Worm (Caenorhabditis elegans): Measurements from ENCODE around the gene osm-12.
A peak's percentile ranks its signal among the peaks of the same experiment; 100 is the strongest.

Gene osm-12

ce11 chrIII:12157576-12157975, 44.8 kb downstream of the osm-12 start:
- TF ChIP-seq ZK546.5 (tag; optimal IDR thresholded peaks at IDR 0.05) (no peak), lsy-2 (tag; optimal IDR thresholded peaks at IDR 0.05) (no peak), lin-1 (GFP tag; IDR thresholded peaks at IDR 0.05) (no peak), ceh-20 (GFP tag; IDR thresholded peaks at IDR 0.05) (no peak), attf-4 (tag; optimal IDR thresholded peaks at IDR 0.05) (no peak), nhr-76 (tag; optimal IDR thresholded peaks at IDR 0.05) (no peak), daf-12 (tag; optimal IDR thresholded peaks at IDR 0.05) (no peak), fos-1 (tag; optimal IDR thresholded peaks at IDR 0.05) (no peak), spr-1 (tag; optimal IDR thresholded peaks at IDR 0.05) (no peak), duxl-1 (tag; optimal IDR thresholded peaks at IDR 0.05; ENCODE audit: poor library complexity) (no peak), skn-1 (tag; optimal IDR thresholded peaks at IDR 0.05) (no peak), ceh-32 (tag; optimal IDR thresholded peaks at IDR 0.05; ENCODE audit: poor library complexity) (no peak), lin-15B (tag; optimal IDR thresholded peaks at IDR 0.05) (no peak)

- TF ChIP-seq nhr-10 (tag; optimal IDR thresholded peaks at IDR 0.05) (no peak), lin-38 (GFP tag; IDR thresholded peaks at IDR 0.05) (0 out of 2 replicates have a peak, but pooled peaks have one; percentile 9)
Observed at ce11 chrIII:12156582-12156981, 45.8 kb downstream of the osm-12 start.

DNA sequence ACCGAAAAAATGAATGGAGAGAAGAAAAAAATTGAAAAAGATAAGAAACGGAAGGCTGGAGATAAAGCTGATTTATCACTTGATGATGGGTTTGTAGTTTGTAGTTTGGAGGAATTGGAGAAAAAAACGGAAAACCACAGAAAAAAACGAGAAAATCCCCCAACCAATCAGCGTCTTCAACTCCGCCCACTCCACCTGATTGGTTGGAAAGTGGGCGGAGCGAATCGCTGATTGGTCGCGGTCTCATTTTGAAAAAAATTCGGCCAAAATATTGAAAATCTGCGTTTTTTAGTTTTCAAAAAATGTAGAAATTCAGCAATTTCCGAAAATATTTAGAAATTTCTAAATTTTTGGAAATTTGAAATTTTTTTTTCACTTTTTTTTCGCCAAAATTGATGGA, 46.6 kb downstream of the osm-12 start:
- TF ChIP-seq lsy-2 (tag; optimal IDR thresholded peaks at IDR 0.05), result no peak
- TF ChIP-seq zfp-3 (GFP tag; conservative IDR thresholded peaks at IDR 0.05), result no peak
- TF ChIP-seq hlh-11 (tag; optimal IDR thresholded peaks at IDR 0.05), result no peak
- no peak for TF ChIP-seq dmd-6 (GFP tag; IDR thresholded peaks at IDR 0.05)
- no peak for TF ChIP-seq ctbp-1 (GFP tag; IDR thresholded peaks at IDR 0.05)
- TF ChIP-seq ceh-32 (tag; optimal IDR thresholded peaks at IDR 0.05; ENCODE audit: poor library complexity), result no peak
- no peak for TF ChIP-seq nhr-28 (tag; optimal IDR thresholded peaks at IDR 0.05)
- no peak for TF ChIP-seq cey-2 (tag; optimal IDR thresholded peaks at IDR 0.05; ENCODE audit: borderline replicate concordance, insufficient read depth)
- no peak for TF ChIP-seq Y48G9A.11 (GFP tag; IDR thresholded peaks at IDR 0.05)
- TF ChIP-seq pha-4 (GFP tag; IDR thresholded peaks at IDR 0.05), result no peak
- TF ChIP-seq pha-4 (tag; optimal IDR thresholded peaks at IDR 0.05), result no peak
- no peak for TF ChIP-seq Y75B8A.6 (GFP tag; IDR thresholded peaks at IDR 0.05)
- TF ChIP-seq tra-1 (GFP tag; IDR thresholded peaks at IDR 0.05), result no peak
- TF ChIP-seq lin-1 (GFP tag; IDR thresholded peaks at IDR 0.05), result no peak
- no peak for TF ChIP-seq zag-1 (tag; optimal IDR thresholded peaks at IDR 0.05)
- TF ChIP-seq daf-8 (GFP tag; IDR thresholded peaks at IDR 0.05), result no peak
- no peak for TF ChIP-seq egl-27 (tag; optimal IDR thresholded peaks at IDR 0.05)
- TF ChIP-seq ztf-7 (tag; optimal IDR thresholded peaks at IDR 0.05), result no peak
- no peak for TF ChIP-seq F37D6.2 (tag; optimal IDR thresholded peaks at IDR 0.05)
- no peak for TF ChIP-seq zip-11 (GFP tag; IDR thresholded peaks at IDR 0.05)
- no peak for TF ChIP-seq nhr-42 (GFP tag; IDR thresholded peaks at IDR 0.05)

ce11 chrIII:12153514-12153913, 48.8 kb downstream of the osm-12 start:
- no peak for TF ChIP-seq lin-39 (tag; optimal IDR thresholded peaks at IDR 0.05)

DNA sequence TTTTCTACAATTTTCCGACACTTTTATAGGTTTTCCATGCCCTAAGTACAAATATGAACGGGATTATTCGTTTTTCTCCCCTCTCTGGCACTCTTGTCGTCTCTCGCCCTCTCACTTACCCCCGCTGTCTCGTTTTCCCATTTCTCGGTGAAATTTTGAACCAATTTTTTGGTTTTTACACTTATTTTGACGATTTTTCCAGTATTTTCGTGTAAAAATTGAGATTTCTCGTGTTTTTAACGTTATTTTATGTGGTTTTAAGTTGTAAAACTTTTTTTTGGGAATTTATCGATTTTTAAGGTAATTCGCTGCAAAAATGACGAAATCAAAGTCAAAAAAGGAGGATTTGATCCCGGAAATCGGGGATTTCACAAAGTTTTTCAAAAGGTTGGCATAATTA, 49.7 kb downstream of the osm-12 start, which contains the start of gene Y75B8A.7:
Y75B8A.7 (plus strand) TSS at position 301 of the 400 bp plus-strand sequence.
- TF ChIP-seq lin-38 (GFP tag; IDR thresholded peaks at IDR 0.05), result no peak
- TF ChIP-seq nhr-10 (tag; optimal IDR thresholded peaks at IDR 0.05), result no peak
- TF ChIP-seq mdl-1 (tag; optimal IDR thresholded peaks at IDR 0.05), result no peak
- TF ChIP-seq nhr-28 (tag; optimal IDR thresholded peaks at IDR 0.05), result no peak
- no peak for TF ChIP-seq ama-1 (optimal IDR thresholded peaks at IDR 0.05)
- no peak for TF ChIP-seq daf-8 (GFP tag; IDR thresholded peaks at IDR 0.05)
- TF ChIP-seq F10B5.3 (tag; optimal IDR thresholded peaks at IDR 0.05), result no peak
- no peak for TF ChIP-seq snpc-1.2 (GFP tag; IDR thresholded peaks at IDR 0.05)
- no peak for TF ChIP-seq lin-13 (GFP tag; optimal IDR thresholded peaks at IDR 0.05)
- TF ChIP-seq nhr-48 (tag; optimal IDR thresholded peaks at IDR 0.05), result no peak
- no peak for TF ChIP-seq sdz-12 (GFP tag; optimal IDR thresholded peaks at IDR 0.05)
- TF ChIP-seq unc-130 (GFP tag; optimal IDR thresholded peaks at IDR 0.05), result no peak
- TF ChIP-seq skn-1 (tag; optimal IDR thresholded peaks at IDR 0.05), result no peak
- no peak for TF ChIP-seq ceh-82 (tag; optimal IDR thresholded peaks at IDR 0.05)
- no peak for TF ChIP-seq jun-1 (tag; optimal IDR thresholded peaks at IDR 0.05)
